Worm (Caenorhabditis elegans) whole organism, L3 larva: ENCODE measurements around the gene DH11.2.

Source experiments
- elt-2 ChIP-seq: sonication (generic microtip); optimal IDR thresholded peaks from 2 replicates; lab custom pipeline; 2016; ENCODE audit warnings: missing genetic modification reagents, mild to moderate bottlenecking, missing genetic modification characterization, missing compliant biosample characterization
- fkh-2 ChIP-seq: fragments of 150-350 bp; optimal IDR thresholded peaks from 2 replicates; lab custom pipeline; 2014; ENCODE audit warnings: missing biosample characterization, missing genetic modification reagents, missing genetic modification characterization
- nhr-11 ChIP-seq: fragments of 150-350 bp; optimal IDR thresholded peaks from 2 replicates; lab custom pipeline; 2014; ENCODE audit warnings: missing biosample characterization, missing genetic modification characterization
- nhr-76 ChIP-seq: fragments of 150-350 bp; sonication (generic microtip); optimal IDR thresholded peaks from 5 replicates; lab custom pipeline; 2014; ENCODE audit warnings: missing biosample characterization, missing genetic modification characterization
- unc-39 ChIP-seq: sonication (generic microtip); optimal IDR thresholded peaks from 4 replicates; lab custom pipeline; 2017; ENCODE audit warnings: missing biosample characterization, missing genetic modification characterization

DNA sequence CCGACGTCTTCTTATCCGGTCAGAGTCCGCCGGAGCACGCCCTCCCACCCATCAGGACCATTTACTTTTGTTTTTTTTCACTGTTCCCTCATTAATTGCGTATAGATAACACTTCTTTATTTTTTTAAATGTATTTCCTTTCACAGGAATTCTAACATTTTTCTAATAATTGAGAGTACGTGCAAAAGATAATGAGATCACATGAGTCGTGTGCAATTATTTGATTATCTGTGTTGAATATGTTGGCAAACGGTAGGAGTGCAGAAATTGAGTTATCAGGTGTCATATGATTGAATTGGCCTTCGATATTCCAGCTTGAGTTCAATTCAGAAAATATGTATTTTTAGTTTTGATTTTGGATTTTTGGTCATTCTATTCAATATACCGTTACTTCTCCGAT is 44.2 kb upstream of the DH11.2 start:
- no peak for TF ChIP-seq elt-2 (tag; lab: Kevin White, UChicago)
- no peak for TF ChIP-seq fkh-2 (tag; lab: Kevin White, UChicago)
- TF ChIP-seq nhr-76 = no peak
- TF ChIP-seq nhr-11 (tag; lab: Kevin White, UChicago) = no peak
- no peak for TF ChIP-seq unc-39 (tag; lab: Kevin White, UChicago)
